Fruit fly (Drosophila melanogaster) whole organism, adult: ENCODE data around the gene CG31673.
A peak's percentile ranks its signal among the peaks of the same experiment; 100 is the strongest.

Experiments used
- CG14711 ChIP-seq: fragments of 200-800 bp; sonication (Bioruptor generic); optimal IDR thresholded peaks from 2 replicates; lab custom pipeline; 2018; ENCODE audit warnings: missing biosample characterization, mild to moderate bottlenecking, missing genetic modification characterization, moderate library complexity
- CG5204 ChIP-seq: fragments of 200-800 bp; sonication (Bioruptor generic); optimal IDR thresholded peaks from 2 replicates; lab custom pipeline; 2016; ENCODE audit warnings: missing biosample characterization, missing genetic modification characterization
- CG7101 ChIP-seq: fragments of 200-800 bp; sonication (Bioruptor generic); optimal IDR thresholded peaks from 2 replicates; lab custom pipeline; 2018; ENCODE audit warnings: missing biosample characterization, mild to moderate bottlenecking, missing genetic modification characterization, moderate library complexity
- Clk ChIP-seq: fragments of 200-800 bp; sonication (Bioruptor generic); optimal IDR thresholded peaks from 2 replicates; lab custom pipeline; 2017; ENCODE audit warnings: missing biosample characterization, missing genetic modification characterization
- Hr96 ChIP-seq: fragments of 200-800 bp; sonication (Bioruptor generic); optimal IDR thresholded peaks from 2 replicates; lab custom pipeline; 2016; ENCODE audit warnings: missing biosample characterization, missing genetic modification characterization
- cnc ChIP-seq, 2 experiments: fragments of >200 bp; optimal IDR thresholded peaks; 2 replicates each; lab custom pipeline; 2017
- ovo ChIP-seq: fragments of 200-800 bp; sonication (Bioruptor generic); optimal IDR thresholded peaks from 2 replicates; lab custom pipeline; 2016; ENCODE audit warnings: missing biosample characterization, missing genetic modification characterization
- tj ChIP-seq: fragments of 200-800 bp; sonication (Bioruptor generic); optimal IDR thresholded peaks from 3 replicates; lab custom pipeline; 2017; ENCODE audit warnings: missing biosample characterization, mild to moderate bottlenecking, missing genetic modification characterization, moderate library complexity

DNA sequence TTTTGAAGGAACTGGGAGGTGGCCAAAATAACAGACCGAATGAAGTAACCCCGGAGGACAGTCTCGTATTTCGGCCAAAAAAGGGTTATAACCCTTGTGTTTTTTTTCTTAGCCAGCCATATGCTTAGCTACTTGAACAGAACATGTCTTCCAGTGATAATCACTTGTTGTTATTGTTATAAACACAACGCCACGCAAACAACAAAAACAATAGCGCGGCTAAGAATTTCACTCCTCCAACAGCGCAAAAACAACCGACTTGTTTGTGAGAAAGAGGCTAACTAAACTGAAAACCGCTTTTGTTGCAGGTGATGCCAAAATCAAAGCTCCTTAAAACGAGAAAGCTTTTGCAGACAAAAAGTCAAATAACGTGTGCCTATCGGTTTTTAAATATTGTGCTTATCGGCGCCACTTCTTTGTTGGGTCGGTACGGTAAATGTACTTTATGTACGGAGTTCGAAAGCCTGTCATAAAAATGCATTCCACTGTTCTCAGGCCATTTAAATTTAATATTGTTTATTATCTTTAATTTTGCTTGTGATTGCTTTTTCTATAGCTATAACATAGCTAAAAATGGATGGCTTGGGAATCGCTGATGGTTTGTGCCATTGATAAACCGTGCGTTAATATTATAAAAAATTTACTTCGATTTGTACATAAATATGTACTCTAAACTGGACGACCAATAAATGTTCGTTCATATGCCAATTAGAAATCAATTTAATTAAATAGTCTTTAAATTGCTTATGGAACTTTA is 32.5 kb upstream of the CG31673 start, which contains the start of gene vari:
- peak; percentile 21 for TF ChIP-seq tj (GFP tag; lab: Kevin White, UChicago)
- no peak for TF ChIP-seq CG14711 (tag; lab: Kevin White, UChicago)
- TF ChIP-seq Clk (GFP tag; lab: Kevin White, UChicago), result no peak
- TF ChIP-seq CG7101, result no peak
- TF ChIP-seq ovo (GFP tag; lab: Kevin White, UChicago), result no peak
- TF ChIP-seq cnc (optimal IDR thresholded peaks at IDR 0.05; lab: Kevin White, UChicago), result no peak
- no peak for TF ChIP-seq CG5204 (GFP tag; lab: Kevin White, UChicago)
- TF ChIP-seq Hr96 (GFP tag; lab: Kevin White, UChicago), result no peak
